Fruit fly (Drosophila melanogaster) whole organism, prepupa: ENCODE data around the gene slmb.

ENCODE experiments used
- Blimp-1 ChIP-seq: fragments of 200-800 bp; sonication (Bioruptor generic); optimal IDR thresholded peaks from 3 replicates; lab custom pipeline; 2017; ENCODE audit warnings: missing biosample characterization, missing genetic modification characterization, mild to moderate bottlenecking, moderate library complexity, missing genetic modification reagents
- CG10631 ChIP-seq: fragments of 200-800 bp; sonication (Bioruptor generic); optimal IDR thresholded peaks from 2 replicates; lab custom pipeline; 2016; ENCODE audit warnings: missing biosample characterization, missing genetic modification characterization
- CG11902 ChIP-seq: fragments of 200-800 bp; sonication (Bioruptor generic); optimal IDR thresholded peaks from 3 replicates; lab custom pipeline; 2016; ENCODE audit warnings: missing biosample characterization, missing genetic modification characterization
- CG15336 ChIP-seq: fragments of 200-800 bp; sonication (Bioruptor generic); IDR thresholded peaks from 2 replicates; pipeline ENCODE4 v1.3.6; 2022; ENCODE audit warnings: missing biosample characterization, missing genetic modification characterization
- CG16779 ChIP-seq: fragments of 200-800 bp; sonication (Bioruptor generic); optimal IDR thresholded peaks from 3 replicates; lab custom pipeline; 2017; ENCODE audit warnings: missing biosample characterization, mild to moderate bottlenecking, missing genetic modification characterization
- CG3032 ChIP-seq: fragments of 200-800 bp; optimal IDR thresholded peaks from 2 replicates; lab custom pipeline; 2019; ENCODE audit warnings: missing biosample characterization, mild to moderate bottlenecking, missing genetic modification characterization, moderate library complexity
- CG32006 ChIP-seq: fragments of 200-800 bp; sonication (Bioruptor generic); optimal IDR thresholded peaks from 3 replicates; lab custom pipeline; 2017; ENCODE audit warnings: missing biosample characterization, mild to moderate bottlenecking, missing genetic modification characterization
- CG34406 ChIP-seq: fragments of 200-800 bp; sonication (Bioruptor generic); optimal IDR thresholded peaks from 3 replicates; lab custom pipeline; 2016; ENCODE audit warnings: missing biosample characterization, missing genetic modification characterization
- CG3919 ChIP-seq: fragments of 200-800 bp; sonication (Bioruptor generic); optimal IDR thresholded peaks from 3 replicates; lab custom pipeline; 2016; ENCODE audit warnings: missing biosample characterization, missing genetic modification characterization
- CG6163 ChIP-seq: fragments of 200-800 bp; sonication (Bioruptor generic); IDR thresholded peaks from 3 replicates; pipeline ENCODE4 v1.3.6; 2022; ENCODE audit warnings: missing biosample characterization, missing genetic modification characterization
- CG6276 ChIP-seq: fragments of 200-800 bp; sonication (Bioruptor generic); optimal IDR thresholded peaks from 2 replicates; lab custom pipeline; 2017; ENCODE audit warnings: missing biosample characterization, mild to moderate bottlenecking, missing genetic modification characterization
- CG6792 ChIP-seq: fragments of 200-800 bp; sonication (Bioruptor generic); optimal IDR thresholded peaks from 3 replicates; lab custom pipeline; 2016; ENCODE audit warnings: missing biosample characterization, missing genetic modification characterization
- CG6854 ChIP-seq: fragments of 200-800 bp; sonication (Bioruptor generic); optimal IDR thresholded peaks from 2 replicates; lab custom pipeline; 2017; ENCODE audit warnings: missing biosample characterization, mild to moderate bottlenecking, missing genetic modification characterization
- CG8119 ChIP-seq: fragments of 200-800 bp; sonication (Bioruptor generic); IDR thresholded peaks from 3 replicates; pipeline ENCODE4 v1.3.6; 2022; ENCODE audit warnings: missing biosample characterization, missing genetic modification characterization
- CG8632 ChIP-seq: fragments of 200-800 bp; sonication (Bioruptor generic); optimal IDR thresholded peaks from 3 replicates; lab custom pipeline; 2016; ENCODE audit warnings: missing biosample characterization, missing genetic modification characterization
- Eip75B ChIP-seq: fragments of 200-800 bp; sonication (Bioruptor generic); optimal IDR thresholded peaks from 3 replicates; lab custom pipeline; 2016; ENCODE audit warnings: missing biosample characterization, missing genetic modification characterization
- Eip78C ChIP-seq: fragments of 200-800 bp; sonication (Bioruptor generic); peaks from one replicate; lab custom pipeline; 2016; ENCODE audit warnings: missing biosample characterization, missing genetic modification characterization
- Ets21C ChIP-seq: fragments of 200-800 bp; sonication (Bioruptor generic); optimal IDR thresholded peaks from 3 replicates; lab custom pipeline; 2016; ENCODE audit warnings: missing biosample characterization, missing genetic modification characterization
- Ets96B ChIP-seq: fragments of 200-800 bp; optimal IDR thresholded peaks from 2 replicates; lab custom pipeline; 2019; ENCODE audit warnings: missing biosample characterization, mild to moderate bottlenecking, missing genetic modification characterization, moderate library complexity
- Gug ChIP-seq: fragments of 200-800 bp; sonication (Bioruptor generic); IDR thresholded peaks from 2 replicates; pipeline ENCODE4 v1.3.6; 2022; ENCODE audit warnings: missing biosample characterization, missing genetic modification characterization
- Hr39 ChIP-seq: fragments of 200-800 bp; sonication (Bioruptor generic); optimal IDR thresholded peaks from 2 replicates; lab custom pipeline; 2016; ENCODE audit warnings: missing biosample characterization, missing genetic modification characterization
- Hr4 ChIP-seq: fragments of 200-800 bp; sonication (Bioruptor generic); optimal IDR thresholded peaks from 3 replicates; lab custom pipeline; 2016; ENCODE audit warnings: missing biosample characterization, missing genetic modification characterization
- OdsH ChIP-seq: fragments of 200-800 bp; sonication (Bioruptor generic); optimal IDR thresholded peaks from 3 replicates; lab custom pipeline; 2016; ENCODE audit warnings: missing biosample characterization, missing genetic modification characterization
- Sox14 ChIP-seq: fragments of 200-800 bp; sonication (Bioruptor generic); optimal IDR thresholded peaks from 3 replicates; lab custom pipeline; 2016; ENCODE audit warnings: missing biosample characterization, missing genetic modification characterization
- achi ChIP-seq: fragments of 200-800 bp; sonication (Bioruptor generic); optimal IDR thresholded peaks from 3 replicates; lab custom pipeline; 2016; ENCODE audit warnings: missing biosample characterization, missing genetic modification characterization
- dsx ChIP-seq: fragments of 200-800 bp; optimal IDR thresholded peaks from 3 replicates; lab custom pipeline; 2019; ENCODE audit warnings: missing biosample characterization, mild to moderate bottlenecking, missing genetic modification characterization, moderate library complexity; ENCODE audit not compliant: poor library complexity, severe bottlenecking
- esn ChIP-seq: fragments of 200-800 bp; sonication (Bioruptor generic); optimal IDR thresholded peaks from 2 replicates; lab custom pipeline; 2016; ENCODE audit warnings: missing biosample characterization, mild to moderate bottlenecking, missing genetic modification characterization, moderate library complexity
- fd85E ChIP-seq: fragments of 200-800 bp; sonication (Bioruptor generic); optimal IDR thresholded peaks from 3 replicates; lab custom pipeline; 2016; ENCODE audit warnings: missing biosample characterization, missing genetic modification characterization
- fkh ChIP-seq: fragments of 200-800 bp; sonication (Bioruptor generic); optimal IDR thresholded peaks from 3 replicates; lab custom pipeline; 2017; ENCODE audit warnings: missing biosample characterization, mild to moderate bottlenecking, missing genetic modification characterization, moderate library complexity
- pdm3 ChIP-seq: fragments of 200-800 bp; sonication (Bioruptor generic); optimal IDR thresholded peaks from 3 replicates; lab custom pipeline; 2016; ENCODE audit warnings: missing biosample characterization, missing genetic modification characterization
- salr ChIP-seq, 2 experiments: fragments of 200-800 bp; sonication (Bioruptor generic); optimal IDR thresholded peaks; 3 replicates each; lab custom pipeline; 2016 to 2018; ENCODE audit warnings: missing biosample characterization in 2 of 2, missing genetic modification characterization in 2 of 2, mild to moderate bottlenecking in 1 of 2
- ss ChIP-seq, 2 experiments: fragments of 200-800 bp; sonication (Bioruptor generic); optimal IDR thresholded peaks; 2 replicates in 1 of 2; 3 replicates in 1 of 2; lab custom pipeline; 2017 to 2018; ENCODE audit warnings: mild to moderate bottlenecking in 2 of 2, missing biosample characterization in 2 of 2, missing genetic modification characterization in 2 of 2, moderate library complexity in 1 of 2

The slmb gene

dm6 chr3R:21138220-21138754 lies 11.0 kb upstream of the slmb start, which contains the start of gene meigo (continued):
- no peak for TF ChIP-seq Ets21C (GFP tag; lab: Kevin White, UChicago)
- no peak for TF ChIP-seq fd85E (GFP tag; lab: Kevin White, UChicago)
- no peak for TF ChIP-seq Gug (GFP tag; lab: Robert Waterston, UW)
- TF ChIP-seq Blimp-1 (GFP tag; lab: Kevin White, UChicago), result no peak
- TF ChIP-seq achi (GFP tag; lab: Kevin White, UChicago), result no peak
- no peak for TF ChIP-seq ss (GFP tag; optimal IDR thresholded peaks at IDR 0.05; lab: Kevin White, UChicago)
- peak; percentile 48 for TF ChIP-seq Ets96B (tag; lab: Kevin White, UChicago)
- TF ChIP-seq CG6792 (GFP tag; lab: Kevin White, UChicago), result peak; percentile 47
- TF ChIP-seq Hr4 (GFP tag; lab: Kevin White, UChicago), result no peak
- TF ChIP-seq CG32006 (GFP tag; lab: Kevin White, UChicago), result no peak
- TF ChIP-seq CG11902 (GFP tag; lab: Kevin White, UChicago), result peak; percentile 30
- TF ChIP-seq CG6276, result no peak

- TF ChIP-seq salr (GFP tag; optimal IDR thresholded peaks at IDR 0.05; lab: Kevin White, UChicago) (no peak), CG3032 (tag; lab: Kevin White, UChicago) (peak; percentile 25), CG6792 (GFP tag; lab: Kevin White, UChicago) (peak; percentile 9), esn (GFP tag; lab: Kevin White, UChicago) (peak; percentile 45), pdm3 (GFP tag; lab: Kevin White, UChicago) (no peak), CG15336 (GFP tag; lab: Robert Waterston, UW) (no peak)
Observed at dm6 chr3R:21133951-21134350, 6.7 kb upstream of the slmb start, which contains the start of gene Usp8. Usp8 (plus strand) TSS chr3R:21134262.

dm6 chr3R:21133517-21133916 lies 6.2 kb upstream of the slmb start, which contains the start of gene Trm7-34:
Trm7-34 (minus strand) TSS chr3R:21133881.
- no peak for TF ChIP-seq Sox14 (GFP tag; lab: Kevin White, UChicago)
- TF ChIP-seq CG8119 (GFP tag; lab: Robert Waterston, UW), result no peak
- TF ChIP-seq, all 60 proteins: peak for 0

- no peak for TF ChIP-seq Hr39 (GFP tag; lab: Kevin White, UChicago)
- peak; percentile 20 for TF ChIP-seq esn (GFP tag; lab: Kevin White, UChicago)
- no peak for TF ChIP-seq CG34406 (GFP tag; lab: Kevin White, UChicago)
- no peak for TF ChIP-seq CG11902 (GFP tag; lab: Kevin White, UChicago)
- no peak for TF ChIP-seq CG10631 (GFP tag; lab: Kevin White, UChicago)
- no peak for TF ChIP-seq CG8119 (GFP tag; lab: Robert Waterston, UW)
- TF ChIP-seq, all 60 proteins: peak for 1
Observed at dm6 chr3R:21130050-21130449, 2.8 kb upstream of the slmb start, which contains the start of gene Ice2. Ice2 (plus strand) TSS chr3R:21130216.

- TF ChIP-seq CG6163 (GFP tag; lab: Robert Waterston, UW), result no peak
- TF ChIP-seq dsx, result no peak
- no peak for TF ChIP-seq ss (GFP tag; optimal IDR thresholded peaks at IDR 0.05; lab: Kevin White, UChicago)
- TF ChIP-seq Eip78C, result no peak
- TF ChIP-seq Eip75B (GFP tag; lab: Kevin White, UChicago), result no peak
- no peak for TF ChIP-seq CG11902 (GFP tag; lab: Kevin White, UChicago)
- TF ChIP-seq CG32006 (GFP tag; lab: Kevin White, UChicago), result no peak
- TF ChIP-seq Ets96B (tag; lab: Kevin White, UChicago), result no peak
- TF ChIP-seq CG16779, result no peak
- TF ChIP-seq CG3919, result no peak
- TF ChIP-seq, all 60 proteins: peak for 0
Observed at dm6 chr3R:21129617-21130016, 2.3 kb upstream of the slmb start, which contains the start of gene Obp93a. Obp93a (minus strand) TSS chr3R:21129717.

dm6 chr3R:21126673-21127284 lies 506 bp downstream of the slmb start:
- peak; percentile 62 for TF ChIP-seq Eip78C
- peak; percentile 36 for TF ChIP-seq CG6854 (GFP tag; lab: Kevin White, UChicago)
- peak; percentile 34 for TF ChIP-seq fkh (GFP tag; lab: Kevin White, UChicago)
- no peak for TF ChIP-seq CG8632 (GFP tag; lab: Kevin White, UChicago)
- TF ChIP-seq OdsH, result no peak
- TF ChIP-seq, all 60 proteins: peak for 3
